Fruit fly (Drosophila melanogaster) whole organism, embryonic: ENCODE data around the gene CG13699.

ENCODE experiments used
- Adf1 ChIP-seq: fragments of 200-800 bp; sonication (Bioruptor generic); IDR thresholded peaks from 2 replicates; pipeline ENCODE4 v1.3.6; 2022; ENCODE audit warnings: missing biosample characterization, missing genetic modification characterization
- Atf3 ChIP-seq: fragments of 200-800 bp; sonication (Bioruptor generic); optimal IDR thresholded peaks from 3 replicates; lab custom pipeline; 2016; ENCODE audit warnings: missing biosample characterization, missing genetic modification characterization
- Atf6 ChIP-seq: fragments of 200-800 bp; sonication (Bioruptor generic); IDR thresholded peaks from 2 replicates; pipeline ENCODE4 v1.3.6; 2022; ENCODE audit warnings: missing biosample characterization, missing genetic modification characterization
- CG10147 ChIP-seq: fragments of 200-800 bp; sonication (Bioruptor generic); optimal IDR thresholded peaks from 2 replicates; lab custom pipeline; 2019; ENCODE audit warnings: missing biosample characterization, mild to moderate bottlenecking, missing genetic modification characterization, moderate library complexity
- CG10366 ChIP-seq: fragments of 200-800 bp; sonication (Bioruptor generic); IDR thresholded peaks from 2 replicates; pipeline ENCODE4 v1.3.6; 2022; ENCODE audit warnings: missing biosample characterization, missing genetic modification characterization
- CG11247 ChIP-seq: fragments of 200-800 bp; sonication (Bioruptor generic); IDR thresholded peaks from 2 replicates; pipeline ENCODE4 v1.3.6; 2022; ENCODE audit warnings: missing biosample characterization, missing genetic modification characterization
- CG12155 ChIP-seq: fragments of 200-800 bp; sonication (Bioruptor generic); optimal IDR thresholded peaks from 3 replicates; lab custom pipeline; 2016; ENCODE audit warnings: missing biosample characterization, missing genetic modification characterization
- CG1233 ChIP-seq: fragments of 200-800 bp; sonication (Bioruptor generic); optimal IDR thresholded peaks from 4 replicates; lab custom pipeline; 2018; ENCODE audit warnings: missing biosample characterization, mild to moderate bottlenecking, missing genetic modification characterization
- CG13296 ChIP-seq: fragments of 200-800 bp; sonication (Bioruptor generic); optimal IDR thresholded peaks from 3 replicates; lab custom pipeline; 2018; ENCODE audit warnings: missing biosample characterization, mild to moderate bottlenecking, missing genetic modification characterization
- CG14050 ChIP-seq: fragments of 200-800 bp; sonication (Bioruptor generic); IDR thresholded peaks from 3 replicates; pipeline ENCODE4 v1.3.6; 2022; ENCODE audit warnings: missing biosample characterization, missing genetic modification characterization
- CG14710 ChIP-seq: fragments of 200-800 bp; sonication (Bioruptor generic); optimal IDR thresholded peaks from 3 replicates; lab custom pipeline; 2019; ENCODE audit warnings: missing biosample characterization, mild to moderate bottlenecking, missing genetic modification characterization, moderate library complexity
- CG15269 ChIP-seq: fragments of 200-800 bp; sonication (Bioruptor generic); optimal IDR thresholded peaks from 2 replicates; lab custom pipeline; 2018; ENCODE audit warnings: missing biosample characterization, mild to moderate bottlenecking, missing genetic modification characterization, moderate library complexity
- CG17612 ChIP-seq: fragments of 200-800 bp; sonication (Bioruptor generic); IDR thresholded peaks from 2 replicates; pipeline ENCODE4 v1.3.6; 2022; ENCODE audit warnings: missing biosample characterization, missing genetic modification characterization
- CG4328 ChIP-seq: fragments of 200-800 bp; sonication (Bioruptor generic); optimal IDR thresholded peaks from 3 replicates; lab custom pipeline; 2017; ENCODE audit warnings: missing biosample characterization, missing genetic modification reagents, missing genetic modification characterization
- CG6689 ChIP-seq: fragments of 200-800 bp; sonication (Bioruptor generic); IDR thresholded peaks from 2 replicates; pipeline ENCODE4 v1.3.6; 2022; ENCODE audit warnings: missing biosample characterization, missing genetic modification characterization
- Chrac-16 ChIP-seq: fragments of 200-800 bp; sonication (Bioruptor generic); optimal IDR thresholded peaks from 3 replicates; lab custom pipeline; 2016; ENCODE audit warnings: missing biosample characterization, missing genetic modification characterization
- CrebB ChIP-seq: fragments of 200-800 bp; sonication (Bioruptor generic); optimal IDR thresholded peaks from 3 replicates; lab custom pipeline; 2018; ENCODE audit warnings: missing biosample characterization, mild to moderate bottlenecking, missing genetic modification characterization
- Dfd ChIP-seq, 2 experiments: fragments of >200 bp; optimal IDR thresholded peaks; 2 replicates each; lab custom pipeline; 2017; ENCODE audit warnings: missing biosample characterization in 2 of 2, missing genetic modification characterization in 2 of 2
- Doc3 ChIP-seq: fragments of 200-800 bp; sonication (Bioruptor generic); IDR thresholded peaks from 3 replicates; pipeline ENCODE4 v1.3.6; 2022; ENCODE audit warnings: missing biosample characterization, missing genetic modification characterization; ENCODE audit not compliant: partially characterized antibody
- Ets65A ChIP-seq: fragments of 200-800 bp; sonication (Bioruptor generic); peaks from one replicate; lab custom pipeline; 2016; ENCODE audit warnings: missing biosample characterization, missing genetic modification characterization
- Fer3 ChIP-seq: fragments of 200-800 bp; sonication (Bioruptor generic); optimal IDR thresholded peaks from 2 replicates; lab custom pipeline; 2018; ENCODE audit warnings: missing biosample characterization, mild to moderate bottlenecking, missing genetic modification characterization, moderate library complexity
- Hr39 ChIP-seq: fragments of >200 bp; optimal IDR thresholded peaks from 2 replicates; lab custom pipeline; 2017
- Lim3 ChIP-seq: fragments of 200-800 bp; sonication (Bioruptor generic); IDR thresholded peaks from 2 replicates; pipeline ENCODE4 v1.3.6; 2022; ENCODE audit warnings: missing biosample characterization, missing genetic modification characterization
- Med ChIP-seq: fragments of 200-800 bp; sonication (Bioruptor generic); peaks from one replicate; lab custom pipeline; 2016; ENCODE audit warnings: missing biosample characterization, missing genetic modification characterization, mild to moderate bottlenecking, inconsistent platforms, moderate library complexity
- Mes4 ChIP-seq: fragments of 200-800 bp; sonication (Bioruptor generic); optimal IDR thresholded peaks from 2 replicates; lab custom pipeline; 2016; ENCODE audit warnings: missing biosample characterization, missing genetic modification characterization
- Mrtf ChIP-seq: fragments of 200-800 bp; sonication (Bioruptor generic); IDR thresholded peaks from 3 replicates; pipeline ENCODE4 v1.3.6; 2022; ENCODE audit warnings: missing biosample characterization, missing genetic modification characterization
- NC2β ChIP-seq: fragments of 200-800 bp; sonication (Bioruptor generic); optimal IDR thresholded peaks from 2 replicates; lab custom pipeline; 2016; ENCODE audit warnings: missing biosample characterization, missing genetic modification characterization
- NfI ChIP-seq: fragments of 200-800 bp; sonication (Bioruptor generic); optimal IDR thresholded peaks from 3 replicates; lab custom pipeline; 2018; ENCODE audit warnings: missing biosample characterization, mild to moderate bottlenecking, missing genetic modification characterization, moderate library complexity
- Pdp1 ChIP-seq, 2 experiments: fragments of 200-800 bp; sonication (Bioruptor generic); optimal IDR thresholded peaks; 3 replicates each; lab custom pipeline; 2016; ENCODE audit warnings: missing biosample characterization in 2 of 2, missing genetic modification characterization in 2 of 2, mild to moderate bottlenecking in 1 of 2, moderate library complexity in 1 of 2
- Sry-δ ChIP-seq: fragments of 200-800 bp; sonication (Bioruptor generic); optimal IDR thresholded peaks from 2 replicates; lab custom pipeline; 2016; ENCODE audit warnings: missing biosample characterization, missing genetic modification characterization
- aop ChIP-seq: fragments of 200-800 bp; sonication (Bioruptor generic); IDR thresholded peaks from 2 replicates; pipeline ENCODE4 v1.3.6; 2022; ENCODE audit warnings: missing biosample characterization, missing genetic modification characterization
- btn ChIP-seq: fragments of 200-800 bp; sonication (Bioruptor generic); optimal IDR thresholded peaks from 2 replicates; lab custom pipeline; 2016; ENCODE audit warnings: missing biosample characterization, missing genetic modification characterization
- dan ChIP-seq: fragments of 200-800 bp; sonication (Bioruptor generic); IDR thresholded peaks from 2 replicates; pipeline ENCODE4 v1.3.6; 2022; ENCODE audit warnings: missing biosample characterization, missing genetic modification characterization
- fd96Cb ChIP-seq: fragments of 200-800 bp; sonication (Bioruptor generic); optimal IDR thresholded peaks from 2 replicates; lab custom pipeline; 2018; ENCODE audit warnings: missing biosample characterization, mild to moderate bottlenecking, missing genetic modification characterization, moderate library complexity
- h ChIP-seq: fragments of >200 bp; optimal IDR thresholded peaks from 2 replicates; lab custom pipeline; 2017
- ham ChIP-seq: fragments of 200-800 bp; sonication (Bioruptor generic); IDR thresholded peaks from 2 replicates; pipeline ENCODE4 v1.3.6; 2022; ENCODE audit warnings: missing biosample characterization, missing genetic modification characterization
- hbn ChIP-seq: fragments of 200-800 bp; sonication (Bioruptor generic); IDR thresholded peaks from 2 replicates; pipeline ENCODE4 v1.3.6; 2022; ENCODE audit warnings: missing biosample characterization, missing genetic modification characterization; ENCODE audit not compliant: partially characterized antibody
- nmo ChIP-seq: fragments of 200-800 bp; sonication (Bioruptor generic); optimal IDR thresholded peaks from 2 replicates; lab custom pipeline; 2018; ENCODE audit warnings: missing biosample characterization, mild to moderate bottlenecking, missing genetic modification characterization, moderate library complexity
- nom ChIP-seq: fragments of 200-800 bp; sonication (Bioruptor generic); optimal IDR thresholded peaks from 2 replicates; lab custom pipeline; 2017; ENCODE audit warnings: missing biosample characterization, missing genetic modification characterization, mild to moderate bottlenecking, moderate library complexity, missing genetic modification reagents
- pb ChIP-seq: fragments of 200-800 bp; sonication (Bioruptor generic); optimal IDR thresholded peaks from 3 replicates; lab custom pipeline; 2016; ENCODE audit warnings: missing biosample characterization, missing genetic modification characterization
- pzg ChIP-seq: fragments of 200-800 bp; sonication (Bioruptor generic); optimal IDR thresholded peaks from 3 replicates; lab custom pipeline; 2018; ENCODE audit warnings: missing biosample characterization, mild to moderate bottlenecking, missing genetic modification characterization, moderate library complexity
- sc ChIP-seq, 3 experiments: fragments of >200 bp in 2 of 3; fragments of 200-800 bp in 1 of 3; sonication (Bioruptor generic) in 1 of 3; optimal IDR thresholded peaks; 2 replicates in 2 of 3; 3 replicates in 1 of 3; lab custom pipeline; 2017; ENCODE audit warnings: mild to moderate bottlenecking in 1 of 3, missing biosample characterization in 1 of 3, missing genetic modification characterization in 1 of 3, missing genetic modification reagents in 1 of 3
- slou ChIP-seq: fragments of 200-800 bp; sonication (Bioruptor generic); optimal IDR thresholded peaks from 3 replicates; lab custom pipeline; 2016; ENCODE audit warnings: missing biosample characterization, missing genetic modification characterization
- tap ChIP-seq: fragments of 200-800 bp; optimal IDR thresholded peaks from 3 replicates; lab custom pipeline; 2019; ENCODE audit warnings: missing biosample characterization, mild to moderate bottlenecking, missing genetic modification characterization, moderate library complexity
- tin ChIP-seq: fragments of 200-800 bp; sonication (Bioruptor generic); optimal IDR thresholded peaks from 3 replicates; lab custom pipeline; 2016; ENCODE audit warnings: missing biosample characterization, missing genetic modification characterization
- toy ChIP-seq: fragments of 200-800 bp; sonication (Bioruptor generic); IDR thresholded peaks from 2 replicates; pipeline ENCODE4 v1.3.6; 2022; ENCODE audit warnings: missing biosample characterization, missing genetic modification characterization
- tup ChIP-seq: fragments of 200-800 bp; sonication (Bioruptor generic); optimal IDR thresholded peaks from 2 replicates; lab custom pipeline; 2016; ENCODE audit warnings: missing biosample characterization, mild to moderate bottlenecking, missing genetic modification characterization, moderate library complexity
- vnd ChIP-seq: fragments of 200-800 bp; sonication (Bioruptor generic); IDR thresholded peaks from 3 replicates; pipeline ENCODE4 v1.3.6; 2022; ENCODE audit warnings: missing biosample characterization, missing genetic modification characterization; ENCODE audit not compliant: partially characterized antibody
- wor ChIP-seq: fragments of 200-800 bp; sonication (Bioruptor generic); IDR thresholded peaks from 2 replicates; pipeline ENCODE4 v1.3.6; 2022; ENCODE audit warnings: missing biosample characterization, missing genetic modification characterization

The CG13699 gene

dm6 chr3L:18185542-18186312 lies 23.4 kb upstream of the CG13699 start, which contains the start of gene hid (continued):
- peak; percentile 98 for TF ChIP-seq Ets65A (GFP tag; lab: Kevin White, UChicago)
- peak; percentile 80 for TF ChIP-seq CG15269
- TF ChIP-seq Med (GFP tag; lab: Kevin White, UChicago): peak; percentile 93
- TF ChIP-seq Dfd (GFP tag; optimal IDR thresholded peaks at IDR 0.05; lab: Kevin White, UChicago): no peak
- peak; percentile 81 to 87 for TF ChIP-seq Pdp1 (GFP tag; optimal IDR thresholded peaks at IDR 0.05; lab: Kevin White, UChicago)
- no peak for TF ChIP-seq h (lab: Kevin White, UChicago)
- TF ChIP-seq Mrtf (GFP tag; lab: Robert Waterston, UW): no peak; the same call in 2 of the 3 replicates
- peak; percentile 90 for TF ChIP-seq CG6689 (GFP tag; lab: Robert Waterston, UW)
- TF ChIP-seq CG4328: peak; percentile 71
- TF ChIP-seq ham: no peak
- TF ChIP-seq nmo: peak; percentile 94
- TF ChIP-seq CG14050 (GFP tag; lab: Robert Waterston, UW): peak; percentile 79
- TF ChIP-seq vnd (GFP tag; lab: Robert Waterston, UW): no peak
- peak; percentile 87 for TF ChIP-seq tin
- TF ChIP-seq fd96Cb (tag; lab: Kevin White, UChicago): peak; percentile 84
- peak; percentile 87 for TF ChIP-seq Chrac-16 (GFP tag; lab: Kevin White, UChicago)
- peak; percentile 48; the same call in 1 of the 2 replicates for TF ChIP-seq CG17612 (GFP tag; lab: Robert Waterston, UW)
- no peak for TF ChIP-seq sc (optimal IDR thresholded peaks at IDR 0.05; lab: Kevin White, UChicago)
- TF ChIP-seq sc (GFP tag; optimal IDR thresholded peaks at IDR 0.05; lab: Kevin White, UChicago): peak; percentile 81
- TF ChIP-seq tup (GFP tag; lab: Kevin White, UChicago): peak; percentile 53
- TF ChIP-seq Atf3 (GFP tag; lab: Kevin White, UChicago): peak; percentile 82
- TF ChIP-seq toy (GFP tag; lab: Robert Waterston, UW): no peak
- TF ChIP-seq CrebB (tag; lab: Kevin White, UChicago): peak; percentile 55
- TF ChIP-seq CG13296 (GFP tag; lab: Kevin White, UChicago): peak; percentile 60
- TF ChIP-seq Hr39 (lab: Kevin White, UChicago): no peak
- peak; percentile 69 for TF ChIP-seq tap (tag; lab: Kevin White, UChicago)
- peak; percentile 64 for TF ChIP-seq NfI
- no peak for TF ChIP-seq Doc3 (GFP tag; lab: Robert Waterston, UW)
- TF ChIP-seq CG12155 (GFP tag; lab: Kevin White, UChicago): peak; percentile 73
- TF ChIP-seq Atf6 (GFP tag; lab: Robert Waterston, UW): peak; percentile 67; the same call in 1 of the 2 replicates
- TF ChIP-seq pzg (GFP tag; lab: Kevin White, UChicago): no peak
- peak; percentile 63 for TF ChIP-seq slou (GFP tag; lab: Kevin White, UChicago)
- peak; percentile 91 for TF ChIP-seq Mes4 (GFP tag; lab: Kevin White, UChicago)
- peak; percentile 82 for TF ChIP-seq CG10366 (GFP tag; lab: Robert Waterston, UW)
- peak; percentile 88 for TF ChIP-seq pb
- peak; percentile 92 for TF ChIP-seq CG14710 (tag; lab: Kevin White, UChicago)
- TF ChIP-seq wor: peak; percentile 83
- TF ChIP-seq nom (GFP tag; lab: Kevin White, UChicago): peak; percentile 82
- peak; percentile 69 for TF ChIP-seq Fer3 (tag; lab: Kevin White, UChicago)
- TF ChIP-seq Adf1: peak; percentile 65
- peak; percentile 36 for TF ChIP-seq Sry-δ (GFP tag; lab: Kevin White, UChicago)
- TF ChIP-seq CG10147: peak; percentile 78
- TF ChIP-seq CG11247: peak; percentile 60
- TF ChIP-seq CG1233 (GFP tag; lab: Kevin White, UChicago): peak; percentile 86
- TF ChIP-seq NC2β: peak; percentile 78
- peak; percentile 57; the same call in 1 of the 2 replicates for TF ChIP-seq dan
- 0 out of 2 replicates have a peak, but pooled peaks have one; percentile 25 for TF ChIP-seq Lim3 (GFP tag; lab: Robert Waterston, UW)
- peak; percentile 89 for TF ChIP-seq btn
- no peak for TF ChIP-seq hbn (GFP tag; lab: Robert Waterston, UW)
- no peak for TF ChIP-seq aop
